In genomic region chr3R:27247892-27248291, dm6 we compare ENCODE assay signal across 2 fruit fly cellular contexts.
TF ChIP-seq lines count a peak whose summit lies in the region.

Gene CG5984 (minus strand): TSS chr3R:27247992.

- TF ChIP-seq CTCF in whole organism, embryonic (GFP tag; optimal IDR thresholded peaks at IDR 0.05; lab: Kevin White, UChicago), result no peak

TF ChIP-seq in whole organism, embryonic, 481 proteins besides CTCF, POLR2A, EP300 and RAD21:
- TF ChIP-seq Nf-YC (tag; optimal IDR thresholded peaks at IDR 0.05; lab: Kevin White, UChicago) (peak; percentile 37), croc (GFP tag; conservative IDR thresholded peaks at IDR 0.05; lab: Robert Waterston, UW) (no peak), CG10543 (GFP tag; optimal IDR thresholded peaks at IDR 0.05; lab: Kevin White, UChicago) (no peak), sd (tag; optimal IDR thresholded peaks at IDR 0.05; lab: Kevin White, UChicago) (peak; percentile 88), pnt (GFP tag; optimal IDR thresholded peaks at IDR 0.05; lab: Kevin White, UChicago) (no peak), Adf1 (GFP tag; IDR thresholded peaks at IDR 0.05; lab: Robert Waterston, UW) (no peak), luna (GFP tag; optimal IDR thresholded peaks at IDR 0.05; lab: Kevin White, UChicago) (no peak), CG33557 (GFP tag; optimal IDR thresholded peaks at IDR 0.05; lab: Kevin White, UChicago) (no peak), wek (GFP tag; optimal IDR thresholded peaks at IDR 0.05; lab: Kevin White, UChicago) (no peak), NFAT (GFP tag; IDR thresholded peaks at IDR 0.05; lab: Robert Waterston, UW) (no peak), lbe (GFP tag; optimal IDR thresholded peaks at IDR 0.05; lab: Kevin White, UChicago) (no peak), YL-1 (GFP tag; optimal IDR thresholded peaks at IDR 0.05; lab: Kevin White, UChicago) (no peak), odd (GFP tag; optimal IDR thresholded peaks at IDR 0.05; lab: Kevin White, UChicago) (no peak), Neu2 (GFP tag; optimal IDR thresholded peaks at IDR 0.05; lab: Kevin White, UChicago; ENCODE audit: borderline replicate concordance) (no peak), CG3407 (GFP tag; optimal IDR thresholded peaks at IDR 0.05; lab: Kevin White, UChicago) (no peak), CG2202 (tag; optimal IDR thresholded peaks at IDR 0.05; lab: Kevin White, UChicago) (no peak), Stat92E (GFP tag; optimal IDR thresholded peaks at IDR 0.05; lab: Kevin White, UChicago) (no peak), slou (GFP tag; optimal IDR thresholded peaks at IDR 0.05; lab: Kevin White, UChicago) (no peak), CG17385 (GFP tag; optimal IDR thresholded peaks at IDR 0.05; lab: Kevin White, UChicago) (no peak), Hr3 (GFP tag; optimal IDR thresholded peaks at IDR 0.05; lab: Kevin White, UChicago) (no peak), Deaf1 (tag; optimal IDR thresholded peaks at IDR 0.05; lab: Kevin White, UChicago) (peak; percentile 32), BEAF-32 (GFP tag; optimal IDR thresholded peaks at IDR 0.05; lab: Kevin White, UChicago) (no peak), Fer3 (tag; optimal IDR thresholded peaks at IDR 0.05; lab: Kevin White, UChicago) (no peak), z (GFP tag; IDR thresholded peaks at IDR 0.05; lab: Robert Waterston, UW) (no peak)

TF ChIP-seq in whole organism, prepupa, 60 proteins besides CTCF, POLR2A, EP300 and RAD21:
- TF ChIP-seq CG6792 (GFP tag; optimal IDR thresholded peaks at IDR 0.05; lab: Kevin White, UChicago) (no peak), svp (GFP tag; lab: Kevin White, UChicago) (peak; percentile 17)
TF ChIP-seq in whole organism, prepupa: peak in this region for 1.
